Worm (Caenorhabditis elegans): ENCODE results near the gene ndua-8.

DNA sequence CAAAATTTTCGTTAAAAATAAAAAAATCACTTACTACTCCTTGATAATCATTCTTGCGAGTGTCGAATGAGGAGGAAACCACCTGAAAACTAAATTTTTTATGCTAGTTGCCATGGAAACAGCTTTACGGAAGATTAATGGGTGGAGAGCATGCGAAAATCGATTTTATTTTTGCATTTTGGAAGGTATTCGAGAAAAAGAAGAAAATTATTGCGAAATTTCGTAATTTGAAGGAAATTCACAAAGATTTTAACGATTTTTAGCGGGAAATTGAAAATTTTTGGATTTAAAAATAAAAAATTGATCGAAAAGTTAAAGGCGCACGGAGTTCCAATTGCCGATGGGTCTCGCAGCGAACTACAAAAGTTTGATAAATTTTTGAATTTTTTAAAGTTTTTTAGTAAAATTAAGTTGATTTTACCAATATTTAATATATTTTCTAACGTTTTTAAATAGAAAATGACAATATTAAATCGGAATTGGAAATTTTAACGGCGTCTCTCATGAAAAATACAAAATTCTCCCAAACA lies 46.8 kb downstream of the ndua-8 start, which contains the start of gene Y54F10AR.1:
- TF ChIP-seq him-1 (tag; optimal IDR thresholded peaks at IDR 0.05) (no peak), dao-5 (tag; optimal IDR thresholded peaks at IDR 0.05) (no peak)

Data from whole organism, L4/young adult.